Worm (Caenorhabditis elegans) whole organism, midembryonic: ENCODE measurements around the gene pho-1.

ENCODE experiments used
- cog-1 ChIP-seq: sonication (generic microtip); optimal IDR thresholded peaks from 2 replicates; lab custom pipeline; 2016; ENCODE audit warnings: missing genetic modification characterization, missing compliant biosample characterization
- flt-1 ChIP-seq: fragments of 200-800 bp; sonication (Bioruptor generic); IDR thresholded peaks from 2 replicates; pipeline ENCODE4 v1.3.6; 2022; ENCODE audit warnings: missing genetic modification characterization, missing compliant biosample characterization
- klf-2 ChIP-seq: fragments of 200-800 bp; sonication (Bioruptor generic); conservative IDR thresholded peaks from 2 replicates; pipeline ENCODE4 v1.3.6; 2022; ENCODE audit warnings: missing genetic modification reagents, missing genetic modification characterization, missing compliant biosample characterization
- ref-1 ChIP-seq: fragments of 200-800 bp; sonication (Bioruptor generic); conservative IDR thresholded peaks from 2 replicates; pipeline ENCODE4 v1.3.6; 2022; ENCODE audit warnings: missing genetic modification reagents, missing genetic modification characterization, missing compliant biosample characterization
- ztf-23 ChIP-seq: fragments of 200-800 bp; sonication (Bioruptor generic); IDR thresholded peaks from 2 replicates; pipeline ENCODE4 v1.3.6; 2022; ENCODE audit warnings: missing genetic modification reagents, missing genetic modification characterization, missing compliant biosample characterization
- ztf-29 ChIP-seq: fragments of 200-800 bp; sonication (Bioruptor generic); IDR thresholded peaks from 2 replicates; pipeline ENCODE4 v1.3.6; 2022; ENCODE audit warnings: missing genetic modification reagents, missing genetic modification characterization, missing compliant biosample characterization

DNA sequence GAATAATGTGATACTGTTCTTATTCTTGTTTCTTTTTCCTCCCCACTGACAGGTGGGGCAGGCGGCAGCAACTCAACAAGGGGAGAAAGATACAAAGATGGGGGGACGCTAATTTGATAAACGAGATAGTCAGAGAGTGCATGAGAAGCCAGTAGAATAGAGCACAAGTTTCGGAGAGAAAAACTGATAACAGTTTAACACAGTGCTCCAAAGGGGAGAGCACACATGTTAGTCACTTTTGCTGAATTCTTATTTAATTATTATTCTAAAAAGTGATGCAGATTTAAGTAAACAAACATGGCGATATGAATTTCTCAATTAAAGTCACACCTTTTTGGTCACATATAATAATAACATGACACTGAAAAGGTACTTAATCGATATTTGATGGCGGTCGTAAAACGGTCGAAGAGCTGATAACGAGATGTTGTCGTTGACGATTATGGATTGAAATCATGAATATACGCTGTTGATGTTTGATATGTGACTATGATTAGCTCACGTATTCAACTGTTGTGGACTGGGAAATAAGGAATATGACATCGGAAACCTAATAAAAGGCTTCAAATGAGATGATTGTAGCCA is 49.6 kb downstream of the pho-1 start:
- TF ChIP-seq klf-2 = no peak
- no peak for TF ChIP-seq cog-1 (tag; lab: Kevin White, UChicago)
- no peak for TF ChIP-seq flt-1 (GFP tag; lab: Robert Waterston, UW)
- TF ChIP-seq ref-1 (GFP tag; lab: Robert Waterston, UW) = no peak
- no peak for TF ChIP-seq ztf-23
- no peak for TF ChIP-seq ztf-29
